Worm (Caenorhabditis elegans) whole organism, L2 larva: Measurements from ENCODE around the gene pole-4.

Experiments
- C34F6.9 ChIP-seq: fragments of 150-350 bp; optimal IDR thresholded peaks from 2 replicates; lab custom pipeline; 2014; ENCODE audit warnings: missing biosample characterization, missing genetic modification characterization
- F13H6.1 ChIP-seq: sonication (generic microtip); optimal IDR thresholded peaks from 2 replicates; lab custom pipeline; 2016; ENCODE audit warnings: missing genetic modification characterization, missing compliant biosample characterization
- R02D3.7 ChIP-seq: fragments of 150-350 bp; optimal IDR thresholded peaks from 2 replicates; lab custom pipeline; 2014; ENCODE audit warnings: missing biosample characterization, missing genetic modification characterization
- Y55F3AM.14 ChIP-seq: fragments of 200-800 bp; sonication (Bioruptor generic); optimal IDR thresholded peaks from 2 replicates; lab custom pipeline; 2018; ENCODE audit warnings: mild to moderate bottlenecking, missing genetic modification characterization, missing compliant biosample characterization
- ZK546.5 ChIP-seq: sonication (generic microtip); optimal IDR thresholded peaks from 2 replicates; lab custom pipeline; 2017; ENCODE audit warnings: missing biosample characterization, missing genetic modification characterization
- alr-1 ChIP-seq: fragments of 150-350 bp; optimal IDR thresholded peaks from 2 replicates; lab custom pipeline; 2014; ENCODE audit warnings: missing biosample characterization, missing genetic modification characterization
- aly-2 ChIP-seq: fragments of 150-350 bp; optimal IDR thresholded peaks from 2 replicates; lab custom pipeline; 2014; ENCODE audit warnings: missing biosample characterization, missing genetic modification characterization
- ama-1 ChIP-seq: fragments of 150-350 bp; optimal IDR thresholded peaks from 2 replicates; lab custom pipeline; 2018; ENCODE audit warnings: inconsistent platforms
- blmp-1 ChIP-seq: sonication (generic microtip); optimal IDR thresholded peaks from 2 replicates; lab custom pipeline; 2017; ENCODE audit warnings: missing genetic modification characterization, mild to moderate bottlenecking, missing compliant biosample characterization, antibody characterized with exemption, moderate library complexity; ENCODE audit not compliant: insufficient read depth
- ceh-16 ChIP-seq: fragments of 150-350 bp; optimal IDR thresholded peaks from 2 replicates; lab custom pipeline; 2014; ENCODE audit warnings: missing biosample characterization, missing genetic modification characterization
- ceh-82 ChIP-seq: fragments of 150-350 bp; optimal IDR thresholded peaks from 2 replicates; lab custom pipeline; 2014; ENCODE audit warnings: missing biosample characterization, missing genetic modification characterization
- crh-2 ChIP-seq: sonication (generic microtip); optimal IDR thresholded peaks from 2 replicates; lab custom pipeline; 2017; ENCODE audit warnings: missing biosample characterization, missing genetic modification characterization
- dmd-4 ChIP-seq: sonication (generic microtip); optimal IDR thresholded peaks from 2 replicates; lab custom pipeline; 2017; ENCODE audit warnings: missing biosample characterization, missing genetic modification characterization
- egl-27 ChIP-seq: sonication (generic microtip); optimal IDR thresholded peaks from 3 replicates; lab custom pipeline; 2017; ENCODE audit warnings: missing biosample characterization, missing genetic modification reagents, missing genetic modification characterization
- elt-1 ChIP-seq: fragments of 150-350 bp; optimal IDR thresholded peaks from 2 replicates; lab custom pipeline; 2014; ENCODE audit warnings: missing biosample characterization, missing genetic modification characterization
- elt-3 ChIP-seq: sonication (generic microtip); optimal IDR thresholded peaks from 2 replicates; lab custom pipeline; 2017; ENCODE audit warnings: missing biosample characterization, missing genetic modification characterization
- fos-1 ChIP-seq: fragments of 150-350 bp; optimal IDR thresholded peaks from 2 replicates; lab custom pipeline; 2014; ENCODE audit warnings: missing biosample characterization, missing genetic modification characterization
- gmeb-1 ChIP-seq: fragments of 150-350 bp; optimal IDR thresholded peaks from 2 replicates; lab custom pipeline; 2014; ENCODE audit warnings: missing biosample characterization, missing genetic modification characterization
- lin-11 ChIP-seq: fragments of 150-350 bp; sonication (generic microtip); optimal IDR thresholded peaks from 2 replicates; lab custom pipeline; 2014; ENCODE audit warnings: missing biosample characterization, missing genetic modification characterization, inconsistent platforms, mixed read lengths
- lin-13 ChIP-seq: fragments of 150-350 bp; optimal IDR thresholded peaks from 2 replicates; lab custom pipeline; 2014; ENCODE audit warnings: missing biosample characterization, missing genetic modification reagents, missing genetic modification characterization
- lin-39 ChIP-seq: fragments of 150-350 bp; optimal IDR thresholded peaks from 2 replicates; lab custom pipeline; 2014; ENCODE audit warnings: missing biosample characterization, missing genetic modification reagents, missing genetic modification characterization
- lsy-2 ChIP-seq, 2 experiments: fragments of 150-350 bp in 1 of 2; sonication (generic microtip) in 1 of 2; optimal IDR thresholded peaks; 2 replicates each; lab custom pipeline; 2014 to 2017; ENCODE audit warnings: missing biosample characterization in 2 of 2, missing genetic modification characterization in 2 of 2
- mab-5 ChIP-seq: fragments of 150-350 bp; optimal IDR thresholded peaks from 2 replicates; lab custom pipeline; 2014; ENCODE audit warnings: missing biosample characterization, missing genetic modification characterization
- mbf-1 ChIP-seq: sonication (generic microtip); optimal IDR thresholded peaks from 2 replicates; lab custom pipeline; 2017; ENCODE audit warnings: missing biosample characterization, missing genetic modification characterization
- mdl-1 ChIP-seq, 2 experiments: fragments of 150-350 bp in 1 of 2; sonication (generic microtip) in 1 of 2; optimal IDR thresholded peaks; 2 replicates each; lab custom pipeline; 2017; ENCODE audit warnings: missing biosample characterization in 2 of 2, missing genetic modification characterization in 2 of 2
- nhr-10 ChIP-seq: sonication (generic microtip); optimal IDR thresholded peaks from 2 replicates; lab custom pipeline; 2017; ENCODE audit warnings: missing biosample characterization, missing genetic modification characterization
- nhr-11 ChIP-seq: fragments of 150-350 bp; optimal IDR thresholded peaks from 2 replicates; lab custom pipeline; 2014; ENCODE audit warnings: missing biosample characterization, missing genetic modification characterization
- nhr-12 ChIP-seq: fragments of 150-350 bp; optimal IDR thresholded peaks from 2 replicates; lab custom pipeline; 2014; ENCODE audit warnings: missing biosample characterization, missing genetic modification characterization
- nhr-129 ChIP-seq: fragments of 150-350 bp; optimal IDR thresholded peaks from 2 replicates; lab custom pipeline; 2014; ENCODE audit warnings: missing biosample characterization, missing genetic modification characterization
- nhr-21 ChIP-seq: fragments of 150-350 bp; optimal IDR thresholded peaks from 2 replicates; lab custom pipeline; 2014; ENCODE audit warnings: missing biosample characterization, missing genetic modification characterization
- nhr-23 ChIP-seq: fragments of 150-350 bp; optimal IDR thresholded peaks from 2 replicates; lab custom pipeline; 2014; ENCODE audit warnings: missing biosample characterization, missing genetic modification reagents, missing genetic modification characterization
- nhr-237 ChIP-seq: fragments of 150-350 bp; optimal IDR thresholded peaks from 2 replicates; lab custom pipeline; 2014; ENCODE audit warnings: missing biosample characterization, missing genetic modification characterization
- nhr-25 ChIP-seq: fragments of 150-350 bp; sonication (generic microtip); optimal IDR thresholded peaks from 3 replicates; lab custom pipeline; 2014; ENCODE audit warnings: missing biosample characterization, missing genetic modification characterization
- nhr-6 ChIP-seq: fragments of 150-350 bp; optimal IDR thresholded peaks from 2 replicates; lab custom pipeline; 2014; ENCODE audit warnings: missing biosample characterization, missing genetic modification characterization
- nhr-77 ChIP-seq: fragments of 150-350 bp; optimal IDR thresholded peaks from 2 replicates; lab custom pipeline; 2014; ENCODE audit warnings: missing biosample characterization, missing genetic modification characterization
- peb-1 ChIP-seq: fragments of 150-350 bp; optimal IDR thresholded peaks from 2 replicates; lab custom pipeline; 2014; ENCODE audit warnings: missing biosample characterization, missing genetic modification characterization
- sem-4 ChIP-seq: fragments of 150-350 bp; optimal IDR thresholded peaks from 2 replicates; lab custom pipeline; 2014; ENCODE audit warnings: missing biosample characterization, missing genetic modification reagents, missing genetic modification characterization
- skn-1 ChIP-seq: sonication (generic microtip); optimal IDR thresholded peaks from 2 replicates; lab custom pipeline; 2017; ENCODE audit warnings: missing biosample characterization, missing genetic modification characterization
- sma-3 ChIP-seq: sonication (generic microtip); optimal IDR thresholded peaks from 2 replicates; lab custom pipeline; 2016; ENCODE audit warnings: missing genetic modification reagents, missing genetic modification characterization, missing compliant biosample characterization
- sma-9 ChIP-seq, 2 experiments: fragments of 150-350 bp in 1 of 2; sonication (generic microtip) in 1 of 2; optimal IDR thresholded peaks; 2 replicates each; lab custom pipeline; 2014 to 2016; ENCODE audit warnings: missing genetic modification characterization in 2 of 2, mild to moderate bottlenecking in 1 of 2, missing biosample characterization in 1 of 2, missing compliant biosample characterization in 1 of 2, missing genetic modification reagents in 1 of 2, moderate library complexity in 1 of 2
- snpc-4 ChIP-seq: fragments of 150-350 bp; optimal IDR thresholded peaks from 2 replicates; lab custom pipeline; 2014; ENCODE audit warnings: missing biosample characterization, missing genetic modification characterization
- unc-39 ChIP-seq: fragments of 150-350 bp; optimal IDR thresholded peaks from 2 replicates; lab custom pipeline; 2014; ENCODE audit warnings: missing biosample characterization, missing genetic modification characterization
- unc-55 ChIP-seq: fragments of 150-350 bp; sonication (generic microtip); optimal IDR thresholded peaks from 3 replicates; lab custom pipeline; 2014; ENCODE audit warnings: missing biosample characterization, missing genetic modification reagents, missing genetic modification characterization
- unc-62 ChIP-seq: fragments of 150-350 bp; optimal IDR thresholded peaks from 2 replicates; lab custom pipeline; 2014; ENCODE audit warnings: missing biosample characterization, missing genetic modification reagents, missing genetic modification characterization
- zag-1 ChIP-seq: fragments of 150-350 bp; optimal IDR thresholded peaks from 2 replicates; lab custom pipeline; 2014; ENCODE audit warnings: missing biosample characterization, missing genetic modification characterization
- ztf-1 ChIP-seq: fragments of 200-800 bp; sonication (Bioruptor generic); conservative IDR thresholded peaks from 2 replicates; pipeline ENCODE4 v1.3.6; 2022; ENCODE audit warnings: missing genetic modification characterization, missing compliant biosample characterization
- ztf-11 ChIP-seq: sonication (generic microtip); optimal IDR thresholded peaks from 2 replicates; lab custom pipeline; 2017; ENCODE audit warnings: missing biosample characterization, missing genetic modification characterization
- ztf-4 ChIP-seq: fragments of 150-350 bp; optimal IDR thresholded peaks from 2 replicates; lab custom pipeline; 2014; ENCODE audit warnings: missing biosample characterization, missing genetic modification characterization

Gene pole-4

DNA sequence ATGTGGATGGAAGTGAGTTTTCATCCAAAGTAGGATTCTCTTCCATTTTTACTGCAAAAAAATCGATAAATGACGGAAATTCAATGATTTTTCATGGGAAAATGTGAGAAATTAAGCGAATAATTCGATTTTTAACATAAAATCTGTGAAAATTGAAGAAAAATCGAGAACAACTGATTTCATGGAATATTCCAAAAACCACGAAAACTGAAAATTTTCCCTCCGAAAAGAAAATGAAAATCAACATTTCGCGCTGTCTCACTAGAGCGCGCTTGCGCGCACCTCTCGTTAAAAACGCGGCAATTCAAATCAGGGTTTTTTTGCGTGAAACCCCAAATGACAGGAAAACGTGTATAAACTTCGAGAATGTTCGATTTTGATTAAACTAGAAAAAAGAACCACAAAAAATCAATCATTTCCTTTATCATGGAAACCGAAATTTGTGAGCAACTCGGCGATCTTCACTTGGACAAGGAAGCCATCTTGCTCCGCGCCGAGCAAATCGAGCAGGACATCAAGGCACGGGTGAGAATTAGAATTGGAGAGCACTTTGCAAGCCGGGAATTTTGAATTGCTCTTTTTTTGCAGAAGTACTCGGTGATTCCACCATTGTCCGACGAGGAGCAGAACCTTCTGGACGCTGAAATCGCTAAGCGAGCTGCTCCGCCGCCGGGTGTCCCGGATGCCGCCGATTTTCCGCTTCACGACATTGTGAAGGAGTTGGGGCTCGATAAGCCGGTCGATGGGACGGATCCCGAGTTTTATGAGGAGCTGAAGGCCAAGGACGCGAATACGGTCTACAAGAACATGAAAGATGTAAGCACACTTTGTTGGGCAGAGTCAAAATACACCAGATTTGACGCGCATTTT, 41.4 kb upstream of the pole-4 start, which contains the start of the genes Y53F4B.9 and Y53F4B.11:
Y53F4B.9 (minus strand) TSS at position 51 of the 870 bp plus-strand sequence.
Y53F4B.11 (plus strand) TSS at position 383 of the 870 bp plus-strand sequence.
- TF ChIP-seq lin-13 (GFP tag; lab: Kevin White, UChicago), result peak; percentile 84
- TF ChIP-seq ceh-16, result no peak
- no peak for TF ChIP-seq alr-1 (tag; lab: Kevin White, UChicago)
- no peak for TF ChIP-seq nhr-237 (tag; lab: Kevin White, UChicago)
- no peak for TF ChIP-seq peb-1 (tag; lab: Kevin White, UChicago)
- peak; percentile 50 for TF ChIP-seq sma-9 (GFP tag; optimal IDR thresholded peaks at IDR 0.05; lab: Kevin White, UChicago)
- no peak for TF ChIP-seq sma-9 (tag; optimal IDR thresholded peaks at IDR 0.05; lab: Kevin White, UChicago)
- no peak for TF ChIP-seq unc-62 (GFP tag; lab: Kevin White, UChicago)
- no peak for TF ChIP-seq nhr-10 (tag; lab: Kevin White, UChicago)
- TF ChIP-seq ceh-82 (tag; lab: Kevin White, UChicago), result peak; percentile 13
- no peak for TF ChIP-seq aly-2 (tag; lab: Kevin White, UChicago)
- TF ChIP-seq skn-1 (tag; lab: Kevin White, UChicago), result no peak
- TF ChIP-seq nhr-6, result no peak
- no peak for TF ChIP-seq ztf-4 (tag; lab: Kevin White, UChicago)
- peak; percentile 76 for TF ChIP-seq nhr-25
- no peak for TF ChIP-seq ama-1 (lab: Kevin White, UChicago)
- TF ChIP-seq ztf-11 (tag; lab: Kevin White, UChicago), result no peak
- TF ChIP-seq nhr-77 (tag; lab: Kevin White, UChicago), result peak; percentile 40
- no peak for TF ChIP-seq egl-27 (tag; lab: Kevin White, UChicago)
- peak; percentile 83 for TF ChIP-seq C34F6.9 (tag; lab: Kevin White, UChicago)
- TF ChIP-seq lsy-2 (tag; optimal IDR thresholded peaks at IDR 0.05; lab: Kevin White, UChicago), result peak; percentile 78 to 87
- peak; percentile 88 for TF ChIP-seq snpc-4
- TF ChIP-seq sma-3, result peak; percentile 68
- TF ChIP-seq nhr-23, result no peak
- TF ChIP-seq lin-11 (tag; lab: Kevin White, UChicago), result peak; percentile 30
- TF ChIP-seq unc-55, result peak; percentile 95
- TF ChIP-seq nhr-129 (tag; lab: Kevin White, UChicago), result peak; percentile 83
- TF ChIP-seq gmeb-1, result peak; percentile 100
- peak; percentile 67 for TF ChIP-seq mab-5 (tag; lab: Kevin White, UChicago)
- no peak for TF ChIP-seq Y55F3AM.14 (GFP tag; lab: Kevin White, UChicago)
- peak; percentile 57 for TF ChIP-seq fos-1 (tag; lab: Kevin White, UChicago)
- no peak for TF ChIP-seq nhr-12 (tag; lab: Kevin White, UChicago)
- TF ChIP-seq elt-1, result no peak
- peak; percentile 82 for TF ChIP-seq crh-2 (tag; lab: Kevin White, UChicago)
- TF ChIP-seq lin-39 (tag; lab: Kevin White, UChicago), result no peak
- TF ChIP-seq sem-4, result no peak
- peak; percentile 48 for TF ChIP-seq blmp-1
- TF ChIP-seq R02D3.7 (tag; lab: Kevin White, UChicago), result no peak
- no peak for TF ChIP-seq dmd-4
- no peak for TF ChIP-seq unc-39 (tag; lab: Kevin White, UChicago)
- TF ChIP-seq ztf-1 (GFP tag; lab: Robert Waterston, UW), result no peak
- TF ChIP-seq zag-1 (tag; lab: Kevin White, UChicago), result peak; percentile 7
- TF ChIP-seq mdl-1 (tag; optimal IDR thresholded peaks at IDR 0.05; lab: Kevin White, UChicago), result no peak
- peak; percentile 62 for TF ChIP-seq F13H6.1 (tag; lab: Kevin White, UChicago)
- TF ChIP-seq ZK546.5 (tag; lab: Kevin White, UChicago), result peak; percentile 17
- no peak for TF ChIP-seq mbf-1 (tag; lab: Kevin White, UChicago)
- no peak for TF ChIP-seq elt-3 (tag; lab: Kevin White, UChicago)
- no peak for TF ChIP-seq nhr-11 (tag; lab: Kevin White, UChicago)
- peak; percentile 58 for TF ChIP-seq nhr-21 (tag; lab: Kevin White, UChicago)
